Fruit fly (Drosophila melanogaster): ENCODE measurements around the gene CG6761.

The CG6761 gene

DNA sequence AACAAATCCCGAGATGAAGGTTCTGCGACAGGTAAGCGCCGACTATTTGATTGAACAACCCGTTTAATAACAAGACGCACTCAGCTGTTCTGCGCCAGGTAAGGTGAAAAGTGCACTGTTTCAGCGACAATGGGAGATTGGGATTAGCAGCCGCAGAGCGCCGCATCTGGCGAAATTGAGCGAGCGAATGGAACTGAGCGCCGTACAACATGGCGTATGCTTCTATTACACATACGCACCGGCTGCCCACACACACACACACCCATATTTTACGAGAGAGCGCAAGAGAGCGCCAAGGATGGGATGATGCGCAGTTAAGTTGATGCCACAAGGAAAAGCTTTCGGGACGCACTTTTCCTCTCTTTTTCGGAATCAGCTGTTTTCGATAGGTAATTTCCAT, 8.2 kb downstream of the CG6761 start:
- TF ChIP-seq bbx (GFP tag; IDR thresholded peaks at IDR 0.05; ENCODE audit: partially characterized antibody) (no peak), Usf (GFP tag; optimal IDR thresholded peaks at IDR 0.05) (no peak), tll (GFP tag; optimal IDR thresholded peaks at IDR 0.05) (no peak), ken (GFP tag; IDR thresholded peaks at IDR 0.05) (no peak), salm (tag; optimal IDR thresholded peaks at IDR 0.05) (no peak), az2 (GFP tag; optimal IDR thresholded peaks at IDR 0.05) (no peak), Fer2 (tag; optimal IDR thresholded peaks at IDR 0.05) (no peak), cad (GFP tag; optimal IDR thresholded peaks at IDR 0.05) (no peak), Ets97D (GFP tag; optimal IDR thresholded peaks at IDR 0.05) (no peak), Kr (GFP tag; optimal IDR thresholded peaks at IDR 0.05) (no peak), CG4820 (GFP tag; optimal IDR thresholded peaks at IDR 0.05) (no peak), ranshi (GFP tag; IDR thresholded peaks at IDR 0.05) (no peak; the same call in 1 of the 2 replicates), CG9876 (GFP tag; optimal IDR thresholded peaks at IDR 0.05) (no peak), CG12299 (tag; optimal IDR thresholded peaks at IDR 0.05) (no peak), ato (GFP tag; IDR thresholded peaks at IDR 0.05; ENCODE audit: partially characterized antibody) (no peak), CG31388 (GFP tag; optimal IDR thresholded peaks at IDR 0.05) (no peak), seq (GFP tag; IDR thresholded peaks at IDR 0.05) (0 out of 2 replicates have a peak, but pooled peaks have one; percentile 17), Gsc (GFP tag; IDR thresholded peaks at IDR 0.05) (no peak), tgo (GFP tag; IDR thresholded peaks at IDR 0.05) (no peak), CG17186 (GFP tag; optimal IDR thresholded peaks at IDR 0.05) (no peak), Awh (GFP tag; IDR thresholded peaks at IDR 0.05) (no peak), CG6683 (GFP tag; optimal IDR thresholded peaks at IDR 0.05) (no peak), ro (GFP tag; IDR thresholded peaks at IDR 0.05) (no peak), bigmax (GFP tag; optimal IDR thresholded peaks at IDR 0.05) (no peak), Dip2 (GFP tag; IDR thresholded peaks at IDR 0.05) (no peak), CG3065 (GFP tag; optimal IDR thresholded peaks at IDR 0.05) (no peak), ewg (GFP tag; optimal IDR thresholded peaks at IDR 0.05) (peak; percentile 29), zfh1 (GFP tag; IDR thresholded peaks at IDR 0.05) (0 out of 3 replicates have a peak, but pooled peaks have one; percentile 5), Med (GFP tag) (no peak), sr (GFP tag; IDR thresholded peaks at IDR 0.05) (0 out of 3 replicates have a peak, but pooled peaks have one; percentile 38), wek (GFP tag; optimal IDR thresholded peaks at IDR 0.05) (no peak), sug (tag; optimal IDR thresholded peaks at IDR 0.05) (no peak), CHES-1-like (GFP tag; optimal IDR thresholded peaks at IDR 0.05) (no peak), CG7963 (GFP tag; IDR thresholded peaks at IDR 0.05; ENCODE audit: partially characterized antibody) (no peak), CG13424 (tag; optimal IDR thresholded peaks at IDR 0.05) (no peak), CG6791 (GFP tag; IDR thresholded peaks at IDR 0.05; ENCODE audit: partially characterized antibody) (no peak), CG7372 (GFP tag; IDR thresholded peaks at IDR 0.05) (peak; percentile 77), CG10147 (GFP tag; optimal IDR thresholded peaks at IDR 0.05) (no peak), cg (GFP tag; optimal IDR thresholded peaks at IDR 0.05) (peak; percentile 71), mirr (GFP tag; optimal IDR thresholded peaks at IDR 0.05) (peak; percentile 15), Jarid2 (GFP tag; optimal IDR thresholded peaks at IDR 0.05) (no peak), CG8765 (GFP tag; IDR thresholded peaks at IDR 0.05) (no peak), CG17912 (GFP tag; optimal IDR thresholded peaks at IDR 0.05) (no peak), CG30020 (tag; optimal IDR thresholded peaks at IDR 0.05) (no peak), twi (tag; optimal IDR thresholded peaks at IDR 0.05) (no peak), TFAM (GFP tag; optimal IDR thresholded peaks at IDR 0.05) (no peak), CG13287 (GFP tag; IDR thresholded peaks at IDR 0.05; ENCODE audit: partially characterized antibody) (peak; percentile 38), CG13624 (GFP tag; optimal IDR thresholded peaks at IDR 0.05) (no peak), gfzf (GFP tag; optimal IDR thresholded peaks at IDR 0.05) (no peak), yki (optimal IDR thresholded peaks at IDR 0.05) (peak; percentile 28), CG18476 (GFP tag; optimal IDR thresholded peaks at IDR 0.05) (no peak), run (tag; optimal IDR thresholded peaks at IDR 0.05) (no peak)
